Fruit fly (Drosophila melanogaster) whole organism, embryonic: Measurements from ENCODE around the gene CG46244.
A peak's percentile ranks its signal among the peaks of the same experiment; 100 is the strongest.

ENCODE experiments used
- CG10366 ChIP-seq: fragments of 200-800 bp; sonication (Bioruptor generic); IDR thresholded peaks from 2 replicates; pipeline ENCODE4 v1.3.6; 2022; ENCODE audit warnings: missing biosample characterization, missing genetic modification characterization
- CG11085 ChIP-seq: fragments of 200-800 bp; sonication (Bioruptor generic); IDR thresholded peaks from 2 replicates; pipeline ENCODE4 v1.3.6; 2022; ENCODE audit warnings: missing biosample characterization, missing genetic modification characterization
- CG11398 ChIP-seq: fragments of 200-800 bp; sonication (Bioruptor generic); optimal IDR thresholded peaks from 2 replicates; lab custom pipeline; 2016; ENCODE audit warnings: missing biosample characterization, missing genetic modification characterization
- CG11560 ChIP-seq: fragments of 200-800 bp; sonication (Bioruptor generic); IDR thresholded peaks from 3 replicates; pipeline ENCODE4 v1.3.6; 2022; ENCODE audit warnings: missing biosample characterization, missing genetic modification characterization
- CG12104 ChIP-seq: fragments of 200-800 bp; sonication (Bioruptor generic); optimal IDR thresholded peaks from 3 replicates; lab custom pipeline; 2016; ENCODE audit warnings: missing biosample characterization, missing genetic modification characterization
- CG12299 ChIP-seq: fragments of 200-800 bp; sonication (Bioruptor generic); optimal IDR thresholded peaks from 2 replicates; lab custom pipeline; 2018; ENCODE audit warnings: missing biosample characterization, mild to moderate bottlenecking, missing genetic modification characterization
- CG14710 ChIP-seq: fragments of 200-800 bp; sonication (Bioruptor generic); optimal IDR thresholded peaks from 3 replicates; lab custom pipeline; 2019; ENCODE audit warnings: missing biosample characterization, mild to moderate bottlenecking, missing genetic modification characterization, moderate library complexity
- CG14965 ChIP-seq: fragments of 200-800 bp; sonication (Bioruptor generic); optimal IDR thresholded peaks from 2 replicates; lab custom pipeline; 2016; ENCODE audit warnings: missing biosample characterization, missing genetic modification characterization, borderline replicate concordance
- CG15011 ChIP-seq: fragments of 200-800 bp; sonication (Bioruptor generic); optimal IDR thresholded peaks from 3 replicates; lab custom pipeline; 2018; ENCODE audit warnings: missing biosample characterization, mild to moderate bottlenecking, missing genetic modification characterization
- CG15269 ChIP-seq: fragments of 200-800 bp; sonication (Bioruptor generic); optimal IDR thresholded peaks from 2 replicates; lab custom pipeline; 2018; ENCODE audit warnings: missing biosample characterization, mild to moderate bottlenecking, missing genetic modification characterization, moderate library complexity
- CG1529 ChIP-seq: fragments of 200-800 bp; sonication (Bioruptor generic); optimal IDR thresholded peaks from 3 replicates; lab custom pipeline; 2018; ENCODE audit warnings: missing biosample characterization, missing genetic modification characterization
- CG15479 ChIP-seq: fragments of 200-800 bp; sonication (Bioruptor generic); optimal IDR thresholded peaks from 3 replicates; lab custom pipeline; 2019; ENCODE audit warnings: missing biosample characterization, mild to moderate bottlenecking, missing genetic modification characterization, moderate library complexity
- CG1603 ChIP-seq: fragments of 200-800 bp; sonication (Bioruptor generic); optimal IDR thresholded peaks from 2 replicates; lab custom pipeline; 2019; ENCODE audit warnings: missing biosample characterization, mild to moderate bottlenecking, missing genetic modification characterization, moderate library complexity
- CG16779 ChIP-seq: fragments of 200-800 bp; sonication (Bioruptor generic); IDR thresholded peaks from 2 replicates; pipeline ENCODE4 v1.3.6; 2022; ENCODE audit warnings: missing biosample characterization, missing genetic modification characterization
- CG1832 ChIP-seq: fragments of 200-800 bp; sonication (Bioruptor generic); optimal IDR thresholded peaks from 2 replicates; lab custom pipeline; 2017; ENCODE audit warnings: missing biosample characterization, mild to moderate bottlenecking, missing genetic modification characterization, inconsistent platforms
- CG30403 ChIP-seq: fragments of 200-800 bp; sonication (Bioruptor generic); optimal IDR thresholded peaks from 3 replicates; lab custom pipeline; 2016; ENCODE audit warnings: missing biosample characterization, missing genetic modification characterization
- CG30431 ChIP-seq: fragments of 200-800 bp; sonication (Bioruptor generic); optimal IDR thresholded peaks from 2 replicates; lab custom pipeline; 2017; ENCODE audit warnings: missing biosample characterization, missing genetic modification characterization
- CG4424 ChIP-seq: fragments of 200-800 bp; sonication (Bioruptor generic); optimal IDR thresholded peaks from 3 replicates; lab custom pipeline; 2016; ENCODE audit warnings: missing biosample characterization, missing genetic modification characterization
- CG6272 ChIP-seq: fragments of 200-800 bp; sonication (Bioruptor generic); IDR thresholded peaks from 2 replicates; pipeline ENCODE4 v1.3.6; 2022; ENCODE audit warnings: missing biosample characterization, missing genetic modification characterization
- CG7987 ChIP-seq: fragments of 200-800 bp; sonication (Bioruptor generic); optimal IDR thresholded peaks from 2 replicates; lab custom pipeline; 2018; ENCODE audit warnings: missing biosample characterization, mild to moderate bottlenecking, missing genetic modification characterization, moderate library complexity
- CG8388 ChIP-seq: fragments of 200-800 bp; sonication (Bioruptor generic); optimal IDR thresholded peaks from 2 replicates; lab custom pipeline; 2019; ENCODE audit warnings: missing biosample characterization, mild to moderate bottlenecking, missing genetic modification characterization, moderate library complexity
- CHES-1-like ChIP-seq: fragments of 200-800 bp; sonication (Bioruptor generic); optimal IDR thresholded peaks from 2 replicates; lab custom pipeline; 2016; ENCODE audit warnings: missing biosample characterization, missing genetic modification characterization
- Dll ChIP-seq: fragments of 200-800 bp; sonication (Bioruptor generic); IDR thresholded peaks from 4 replicates; pipeline ENCODE4 v1.3.6; 2022; ENCODE audit warnings: missing biosample characterization, missing genetic modification characterization; ENCODE audit not compliant: partially characterized antibody
- Hmr ChIP-seq: fragments of 200-800 bp; sonication (Bioruptor generic); optimal IDR thresholded peaks from 3 replicates; lab custom pipeline; 2017; ENCODE audit warnings: mild to moderate bottlenecking, missing biosample characterization, missing genetic modification reagents, missing genetic modification characterization
- MBD-R2 ChIP-seq: fragments of 200-800 bp; sonication (Bioruptor generic); IDR thresholded peaks from 2 replicates; pipeline ENCODE4 v1.3.6; 2022; ENCODE audit warnings: missing biosample characterization, missing genetic modification characterization
- MESR4 ChIP-seq: fragments of 200-800 bp; sonication (Bioruptor generic); optimal IDR thresholded peaks from 2 replicates; lab custom pipeline; 2018; ENCODE audit warnings: missing biosample characterization, mild to moderate bottlenecking, missing genetic modification characterization, moderate library complexity
- MTF-1 ChIP-seq: fragments of 200-800 bp; sonication (Bioruptor generic); optimal IDR thresholded peaks from 2 replicates; lab custom pipeline; 2018; ENCODE audit warnings: missing biosample characterization, mild to moderate bottlenecking, missing genetic modification characterization, borderline replicate concordance
- Mrtf ChIP-seq: fragments of 200-800 bp; sonication (Bioruptor generic); IDR thresholded peaks from 3 replicates; pipeline ENCODE4 v1.3.6; 2022; ENCODE audit warnings: missing biosample characterization, missing genetic modification characterization
- Oaz ChIP-seq: fragments of 200-800 bp; sonication (Bioruptor generic); IDR thresholded peaks from 2 replicates; pipeline ENCODE4 v1.3.6; 2022; ENCODE audit warnings: missing biosample characterization, missing genetic modification characterization
- Oli ChIP-seq: fragments of 200-800 bp; sonication (Bioruptor generic); optimal IDR thresholded peaks from 2 replicates; lab custom pipeline; 2018; ENCODE audit warnings: missing biosample characterization, mild to moderate bottlenecking, missing genetic modification characterization, moderate library complexity
- Optix ChIP-seq: fragments of 200-800 bp; sonication (Bioruptor generic); IDR thresholded peaks from 3 replicates; pipeline ENCODE4 v1.3.6; 2022; ENCODE audit warnings: missing biosample characterization, missing genetic modification characterization
- Trl ChIP-seq, 3 experiments: fragments of >200 bp in 2 of 3; fragments of 200-800 bp in 1 of 3; sonication (Bioruptor generic) in 1 of 3; optimal IDR thresholded peaks; 2 replicates in 1 of 3; 3 replicates in 2 of 3; lab custom pipeline; 2016 to 2017; ENCODE audit warnings: missing biosample characterization in 1 of 3, missing genetic modification characterization in 1 of 3
- Xbp1 ChIP-seq: fragments of 200-800 bp; sonication (Bioruptor generic); optimal IDR thresholded peaks from 3 replicates; lab custom pipeline; 2016; ENCODE audit warnings: missing biosample characterization, mild to moderate bottlenecking, missing genetic modification characterization
- ara ChIP-seq: fragments of 200-800 bp; sonication (Bioruptor generic); IDR thresholded peaks from 2 replicates; pipeline ENCODE4 v1.3.6; 2022; ENCODE audit warnings: missing biosample characterization, missing genetic modification characterization
- crc ChIP-seq: fragments of 200-800 bp; sonication (Bioruptor generic); optimal IDR thresholded peaks from 2 replicates; lab custom pipeline; 2016; ENCODE audit warnings: missing biosample characterization, missing genetic modification characterization
- ewg ChIP-seq: fragments of 200-800 bp; sonication (Bioruptor generic); optimal IDR thresholded peaks from 3 replicates; lab custom pipeline; 2017; ENCODE audit warnings: mild to moderate bottlenecking, missing biosample characterization, missing genetic modification reagents, missing genetic modification characterization
- exex ChIP-seq: fragments of 200-800 bp; sonication (Bioruptor generic); optimal IDR thresholded peaks from 4 replicates; lab custom pipeline; 2018; ENCODE audit warnings: missing biosample characterization, mild to moderate bottlenecking, missing genetic modification characterization, moderate library complexity
- fu2 ChIP-seq: fragments of 200-800 bp; sonication (Bioruptor generic); optimal IDR thresholded peaks from 2 replicates; lab custom pipeline; 2016; ENCODE audit warnings: missing biosample characterization, missing genetic modification characterization
- gfzf ChIP-seq: fragments of 200-800 bp; sonication (Bioruptor generic); optimal IDR thresholded peaks from 2 replicates; lab custom pipeline; 2016; ENCODE audit warnings: missing biosample characterization, mild to moderate bottlenecking, missing genetic modification characterization, moderate library complexity
- grau ChIP-seq: fragments of 200-800 bp; optimal IDR thresholded peaks from 3 replicates; lab custom pipeline; 2019; ENCODE audit warnings: missing biosample characterization, mild to moderate bottlenecking, missing genetic modification characterization, moderate library complexity
- grn ChIP-seq: fragments of 200-800 bp; sonication (Bioruptor generic); optimal IDR thresholded peaks from 3 replicates; lab custom pipeline; 2017; ENCODE audit warnings: missing biosample characterization, missing genetic modification characterization
- h ChIP-seq: fragments of >200 bp; optimal IDR thresholded peaks from 2 replicates; lab custom pipeline; 2017
- hbn ChIP-seq: fragments of 200-800 bp; sonication (Bioruptor generic); IDR thresholded peaks from 2 replicates; pipeline ENCODE4 v1.3.6; 2022; ENCODE audit warnings: missing biosample characterization, missing genetic modification characterization; ENCODE audit not compliant: partially characterized antibody
- hth ChIP-seq: fragments of >200 bp; optimal IDR thresholded peaks from 2 replicates; lab custom pipeline; 2017; ENCODE audit warnings: inconsistent platforms
- inv ChIP-seq: fragments of 200-800 bp; sonication (Bioruptor generic); IDR thresholded peaks from 2 replicates; pipeline ENCODE4 v1.3.6; 2022; ENCODE audit warnings: missing biosample characterization, missing genetic modification characterization; ENCODE audit not compliant: partially characterized antibody
- row ChIP-seq: fragments of 200-800 bp; sonication (Bioruptor generic); IDR thresholded peaks from 3 replicates; pipeline ENCODE4 v1.3.6; 2022; ENCODE audit warnings: missing biosample characterization, missing genetic modification characterization
- salm ChIP-seq: fragments of 200-800 bp; sonication (Bioruptor generic); optimal IDR thresholded peaks from 2 replicates; lab custom pipeline; 2018; ENCODE audit warnings: missing biosample characterization, mild to moderate bottlenecking, missing genetic modification characterization
- sna ChIP-seq: fragments of 200-800 bp; sonication (Bioruptor generic); IDR thresholded peaks from 2 replicates; pipeline ENCODE4 v1.3.6; 2022; ENCODE audit warnings: missing biosample characterization, missing genetic modification characterization; ENCODE audit not compliant: partially characterized antibody
- z ChIP-seq: fragments of 200-800 bp; sonication (Bioruptor generic); IDR thresholded peaks from 3 replicates; pipeline ENCODE4 v1.3.6; 2022; ENCODE audit warnings: missing biosample characterization, missing genetic modification characterization

Gene CG46244

DNA sequence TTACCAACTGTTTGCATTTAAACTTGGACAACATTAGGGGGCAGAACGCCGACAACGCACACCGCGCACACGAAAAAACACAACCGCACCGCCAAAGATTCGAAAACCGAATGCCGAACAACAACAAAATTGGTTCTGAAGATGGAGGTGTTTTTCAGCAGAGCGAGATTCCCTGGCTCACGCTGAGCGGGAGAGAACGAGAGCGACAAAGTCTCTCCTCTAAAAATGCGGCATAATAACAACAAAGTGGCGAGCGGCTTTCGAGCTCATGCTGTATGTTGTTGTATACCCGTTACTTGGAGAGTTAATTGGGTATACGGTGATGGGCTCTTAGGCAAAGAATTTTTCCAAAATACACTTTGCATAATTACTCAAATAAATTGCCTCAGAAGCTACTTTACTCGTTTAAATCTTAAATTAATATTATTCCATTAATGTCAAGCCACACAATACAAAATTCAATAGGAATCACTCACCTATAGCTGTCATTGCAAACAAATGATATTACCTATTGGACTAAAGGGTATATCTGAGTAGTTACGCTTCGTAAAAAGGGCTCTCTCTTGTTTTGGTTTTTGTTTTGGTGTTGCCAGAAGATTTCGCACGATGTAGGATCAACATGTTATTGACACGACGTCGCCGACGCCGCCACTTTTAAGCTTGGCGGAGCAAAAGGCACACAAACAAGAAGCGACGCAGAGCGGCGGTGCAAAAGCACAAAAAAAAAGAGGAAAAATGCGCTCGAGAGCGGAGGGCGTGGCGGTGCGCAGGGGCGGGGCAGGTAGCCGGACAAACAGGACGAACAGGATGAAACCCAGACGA is 33.7 kb upstream of the CG46244 start (continued):
- TF ChIP-seq CG10366 (GFP tag; lab: Robert Waterston, UW) (peak; percentile 52), CG30431 (GFP tag; lab: Kevin White, UChicago) (no peak), CG1529 (no peak), hth (lab: Kevin White, UChicago) (no peak), CG11560 (no peak), Optix (no peak), exex (tag; lab: Kevin White, UChicago) (peak; percentile 27), sna (no peak), CG12299 (peak; percentile 66), ewg (GFP tag; lab: Kevin White, UChicago) (no peak), Oaz (GFP tag; lab: Robert Waterston, UW) (no peak), hbn (GFP tag; lab: Robert Waterston, UW) (no peak), CG11398 (GFP tag; lab: Kevin White, UChicago) (no peak), CHES-1-like (GFP tag; lab: Kevin White, UChicago) (peak; percentile 28), CG16779 (GFP tag; lab: Robert Waterston, UW) (no peak), MESR4 (GFP tag; lab: Kevin White, UChicago) (no peak), Xbp1 (GFP tag; lab: Kevin White, UChicago) (peak; percentile 61), CG12104 (GFP tag; lab: Kevin White, UChicago) (peak; percentile 38), CG11085 (GFP tag; lab: Robert Waterston, UW) (0 out of 2 replicates have a peak, but pooled peaks have one; percentile 14), CG14965 (no peak), Hmr (GFP tag; lab: Kevin White, UChicago) (peak; percentile 82), Dll (GFP tag; lab: Robert Waterston, UW) (no peak), h (lab: Kevin White, UChicago) (no peak), grn (GFP tag; lab: Kevin White, UChicago) (no peak), CG15479 (no peak), CG4424 (peak; percentile 42), crc (GFP tag; lab: Kevin White, UChicago) (no peak), MBD-R2 (GFP tag; lab: Robert Waterston, UW) (peak; percentile 46; the same call in 1 of the 2 replicates), ara (GFP tag; lab: Robert Waterston, UW) (peak; percentile 51; the same call in 1 of the 2 replicates), CG14710 (peak; percentile 37), inv (GFP tag; lab: Robert Waterston, UW) (no peak), CG1832 (GFP tag; lab: Kevin White, UChicago) (no peak), Trl (optimal IDR thresholded peaks at IDR 0.05; lab: Kevin White, UChicago) (peak; percentile 86 to 94), Trl (GFP tag; optimal IDR thresholded peaks at IDR 0.05; lab: Kevin White, UChicago) (peak; percentile 55), CG6272 (GFP tag; lab: Robert Waterston, UW) (no peak), CG7987 (GFP tag; lab: Kevin White, UChicago) (no peak), z (GFP tag; lab: Robert Waterston, UW) (peak; percentile 63; the same call in 2 of the 3 replicates), fu2 (peak; percentile 22), grau (tag; lab: Kevin White, UChicago) (peak; percentile 77), CG15011 (GFP tag; lab: Kevin White, UChicago) (peak; percentile 64), row (GFP tag; lab: Robert Waterston, UW) (peak; percentile 96), CG1603 (peak; percentile 62), CG8388 (GFP tag; lab: Kevin White, UChicago) (peak; percentile 53), Mrtf (GFP tag; lab: Robert Waterston, UW) (0 out of 3 replicates have a peak, but pooled peaks have one; percentile 8), CG15269 (tag; lab: Kevin White, UChicago) (peak; percentile 75), salm (tag; lab: Kevin White, UChicago) (no peak), CG30403 (GFP tag; lab: Kevin White, UChicago) (peak; percentile 69), Oli (tag; lab: Kevin White, UChicago) (peak; percentile 63), MTF-1 (no peak), gfzf (GFP tag; lab: Kevin White, UChicago) (no peak)
